Fruit fly (Drosophila melanogaster) whole organism, wandering third instar larva: ENCODE results near the gene CG2519.

Experiments
- Abd-B ChIP-seq: fragments of >200 bp; optimal IDR thresholded peaks from 2 replicates; lab custom pipeline; 2017; ENCODE audit warnings: missing biosample characterization, missing genetic modification characterization
- CG9705 ChIP-seq: fragments of 200-800 bp; sonication (Bioruptor generic); optimal IDR thresholded peaks from 2 replicates; lab custom pipeline; 2018; ENCODE audit warnings: missing biosample characterization, mild to moderate bottlenecking, missing genetic modification characterization
- CrebA ChIP-seq: fragments of 200-800 bp; sonication (Bioruptor generic); optimal IDR thresholded peaks from 2 replicates; lab custom pipeline; 2016; ENCODE audit warnings: missing biosample characterization, mild to moderate bottlenecking, missing genetic modification characterization, borderline replicate concordance
- Dfd ChIP-seq: fragments of >200 bp; optimal IDR thresholded peaks from 2 replicates; lab custom pipeline; 2017; ENCODE audit warnings: missing biosample characterization, missing genetic modification characterization
- Dif ChIP-seq: fragments of 200-275, 200-300 bp; sonication (Bioruptor generic); optimal IDR thresholded peaks from 2 replicates; lab custom pipeline; 2018; ENCODE audit warnings: missing biosample characterization, missing genetic modification characterization; ENCODE audit not compliant: partially characterized antibody
- GATAd ChIP-seq: sonication (Bioruptor generic); optimal IDR thresholded peaks from 2 replicates; lab custom pipeline; 2016; ENCODE audit warnings: missing biosample characterization, missing genetic modification characterization
- HLH106 ChIP-seq: fragments of 200-800 bp; optimal IDR thresholded peaks from 3 replicates; lab custom pipeline; 2019; ENCODE audit warnings: missing biosample characterization, mild to moderate bottlenecking, missing genetic modification characterization, moderate library complexity
- Hnf4 ChIP-seq: fragments of 200-800 bp; sonication (Bioruptor generic); optimal IDR thresholded peaks from 2 replicates; lab custom pipeline; 2016; ENCODE audit warnings: missing biosample characterization, mild to moderate bottlenecking, missing genetic modification characterization
- Hr78 ChIP-seq: fragments of >200 bp; optimal IDR thresholded peaks from 2 replicates; lab custom pipeline; 2017; ENCODE audit warnings: missing biosample characterization, missing genetic modification characterization
- Hr83 ChIP-seq: fragments of 200-300 bp; sonication (Bioruptor generic); optimal IDR thresholded peaks from 2 replicates; lab custom pipeline; 2016; ENCODE audit warnings: missing biosample characterization, mild to moderate bottlenecking, missing genetic modification characterization, moderate library complexity; ENCODE audit not compliant: poor library complexity, severe bottlenecking
- Jra ChIP-seq: sonication (Bioruptor generic); optimal IDR thresholded peaks from 2 replicates; lab custom pipeline; 2016; ENCODE audit warnings: missing biosample characterization, missing genetic modification characterization
- Mio ChIP-seq: sonication (Bioruptor generic); optimal IDR thresholded peaks from 2 replicates; lab custom pipeline; 2016; ENCODE audit warnings: missing biosample characterization, missing genetic modification characterization
- Myc ChIP-seq: fragments of >200 bp; optimal IDR thresholded peaks from 2 replicates; lab custom pipeline; 2017
- N ChIP-seq: fragments of >200 bp; optimal IDR thresholded peaks from 2 replicates; lab custom pipeline; 2018; ENCODE audit warnings: missing biosample characterization, missing external identifiers, missing genetic modification characterization
- OdsH ChIP-seq: fragments of 200-800 bp; sonication (Bioruptor generic); optimal IDR thresholded peaks from 2 replicates; lab custom pipeline; 2016; ENCODE audit warnings: missing biosample characterization, mild to moderate bottlenecking, missing genetic modification characterization
- Rel ChIP-seq, 2 experiments: fragments of 200-800 bp; sonication (Bioruptor generic) in 1 of 2; optimal IDR thresholded peaks; 2 replicates in 1 of 2; 3 replicates in 1 of 2; lab custom pipeline; 2016 to 2019; ENCODE audit warnings: mild to moderate bottlenecking in 2 of 2, missing biosample characterization in 2 of 2, missing genetic modification characterization in 2 of 2, moderate library complexity in 1 of 2
- Vsx2 ChIP-seq: fragments of 200-300, 225-300 bp; sonication (Bioruptor generic); optimal IDR thresholded peaks from 2 replicates; lab custom pipeline; 2018; ENCODE audit warnings: missing biosample characterization, missing genetic modification characterization; ENCODE audit not compliant: partially characterized antibody
- br ChIP-seq: fragments of 200-800 bp; sonication (Bioruptor generic); optimal IDR thresholded peaks from 2 replicates; lab custom pipeline; 2016; ENCODE audit warnings: missing biosample characterization, missing genetic modification characterization
- brk ChIP-seq: fragments of 200-800 bp; sonication (Bioruptor generic); optimal IDR thresholded peaks from 2 replicates; lab custom pipeline; 2016; ENCODE audit warnings: missing biosample characterization, mild to moderate bottlenecking, missing genetic modification characterization
- dl ChIP-seq, 2 experiments: fragments of 175-275, 200-275 bp in 1 of 2; fragments of 200-275 bp in 1 of 2; sonication (Bioruptor generic); optimal IDR thresholded peaks; lab custom pipeline; 2018; ENCODE audit warnings: mild to moderate bottlenecking in 2 of 2, missing biosample characterization in 2 of 2, missing genetic modification characterization in 2 of 2, moderate library complexity in 2 of 2; ENCODE audit not compliant: partially characterized antibody in 2 of 2, insufficient read depth in 1 of 2
- dmrt93B ChIP-seq: fragments of 200-800 bp; sonication (Bioruptor generic); optimal IDR thresholded peaks from 2 replicates; lab custom pipeline; 2018; ENCODE audit warnings: missing biosample characterization, mild to moderate bottlenecking, missing genetic modification characterization
- dsf ChIP-seq: sonication (Bioruptor generic); optimal IDR thresholded peaks from 2 replicates; lab custom pipeline; 2016; ENCODE audit warnings: missing biosample characterization, missing genetic modification characterization, borderline replicate concordance
- ey ChIP-seq: fragments of 200-800 bp; sonication (Bioruptor generic); optimal IDR thresholded peaks from 2 replicates; lab custom pipeline; 2016; ENCODE audit warnings: missing biosample characterization, missing genetic modification characterization
- fru ChIP-seq: fragments of 200-800 bp; sonication (Bioruptor generic); optimal IDR thresholded peaks from 3 replicates; lab custom pipeline; 2016; ENCODE audit warnings: missing biosample characterization, mild to moderate bottlenecking, missing genetic modification characterization
- jim ChIP-seq: fragments of 175-275, 200-325 bp; sonication (Bioruptor generic); optimal IDR thresholded peaks from 2 replicates; lab custom pipeline; 2016; ENCODE audit warnings: missing biosample characterization, mild to moderate bottlenecking, missing genetic modification characterization
- lola ChIP-seq: fragments of >200 bp; optimal IDR thresholded peaks from 2 replicates; lab custom pipeline; 2017; ENCODE audit warnings: missing biosample characterization, missing genetic modification characterization
- pan ChIP-seq: fragments of >200 bp; optimal IDR thresholded peaks from 2 replicates; lab custom pipeline; 2017
- psq ChIP-seq: fragments of 200-800 bp; sonication (Bioruptor generic); optimal IDR thresholded peaks from 3 replicates; lab custom pipeline; 2017; ENCODE audit warnings: missing biosample characterization, mild to moderate bottlenecking, missing genetic modification characterization, moderate library complexity
- rgr ChIP-seq: fragments of 200-800 bp; sonication (Bioruptor generic); optimal IDR thresholded peaks from 3 replicates; lab custom pipeline; 2016; ENCODE audit warnings: missing biosample characterization, mild to moderate bottlenecking, missing genetic modification characterization
- sage ChIP-seq: fragments of 200-800 bp; sonication (Bioruptor generic); optimal IDR thresholded peaks from 2 replicates; lab custom pipeline; 2016; ENCODE audit warnings: missing biosample characterization, mild to moderate bottlenecking, missing genetic modification characterization
- sv ChIP-seq: fragments of 200-800 bp; sonication (Bioruptor generic); optimal IDR thresholded peaks from 3 replicates; lab custom pipeline; 2016; ENCODE audit warnings: missing biosample characterization, missing genetic modification characterization
- tai ChIP-seq: sonication (Bioruptor generic); optimal IDR thresholded peaks from 2 replicates; lab custom pipeline; 2016; ENCODE audit warnings: missing biosample characterization, missing genetic modification characterization
- usp ChIP-seq: fragments of >200 bp; optimal IDR thresholded peaks from 2 replicates; lab custom pipeline; 2017; ENCODE audit warnings: missing biosample characterization, missing genetic modification characterization
- woc ChIP-seq: sonication (Bioruptor generic); optimal IDR thresholded peaks from 2 replicates; lab custom pipeline; 2016; ENCODE audit warnings: missing biosample characterization, mild to moderate bottlenecking, missing genetic modification characterization

The CG2519 gene

dm6 chr3R:5527563-5527962 is 20.0 kb downstream of the CG2519 start:
- TF ChIP-seq N (GFP tag; lab: Kevin White, UChicago) (no peak), psq (GFP tag; lab: Kevin White, UChicago) (no peak), tai (no peak), OdsH (no peak), HLH106 (tag; lab: Kevin White, UChicago) (no peak), Vsx2 (GFP tag; lab: Kevin White, UChicago) (no peak), Dif (GFP tag; lab: Kevin White, UChicago) (no peak), Jra (GFP tag; lab: Kevin White, UChicago) (no peak), Dfd (no peak), woc (GFP tag; lab: Kevin White, UChicago) (no peak), ey (GFP tag; lab: Kevin White, UChicago) (no peak), Hr83 (no peak), br (GFP tag; lab: Kevin White, UChicago) (no peak), dl (GFP tag; optimal IDR thresholded peaks at IDR 0.05; lab: Kevin White, UChicago; ENCODE audit: insufficient read depth in 1 of 2, partially characterized antibody in 2 of 2) (no peak), CG9705 (GFP tag; lab: Kevin White, UChicago) (no peak), rgr (GFP tag; lab: Kevin White, UChicago) (no peak), usp (GFP tag; lab: Kevin White, UChicago) (no peak)

dm6 chr3R:5524804-5525203 is 22.8 kb downstream of the CG2519 start:
- no peak for TF ChIP-seq Vsx2 (GFP tag; lab: Kevin White, UChicago)
- no peak for TF ChIP-seq br (GFP tag; lab: Kevin White, UChicago)
- TF ChIP-seq rgr (GFP tag; lab: Kevin White, UChicago): no peak
- no peak for TF ChIP-seq N (GFP tag; lab: Kevin White, UChicago)
- TF ChIP-seq psq (GFP tag; lab: Kevin White, UChicago): no peak
- TF ChIP-seq Dif (GFP tag; lab: Kevin White, UChicago): no peak
- no peak for TF ChIP-seq sv (GFP tag; lab: Kevin White, UChicago)
- TF ChIP-seq Myc (lab: Kevin White, UChicago): no peak
- no peak for TF ChIP-seq HLH106 (tag; lab: Kevin White, UChicago)

dm6 chr3R:5523070-5523637 is 24.4 kb downstream of the CG2519 start, which contains the start of the genes CG43845 and Nmdar1:
CG43845 (minus strand) TSS chr3R:5523120.
Nmdar1 (minus strand) TSS chr3R:5523328.
- TF ChIP-seq fru (GFP tag; lab: Kevin White, UChicago): no peak
- TF ChIP-seq woc (GFP tag; lab: Kevin White, UChicago): no peak
- TF ChIP-seq br (GFP tag; lab: Kevin White, UChicago): no peak
- no peak for TF ChIP-seq lola (GFP tag; lab: Kevin White, UChicago)
- no peak for TF ChIP-seq Rel (GFP tag; optimal IDR thresholded peaks at IDR 0.05; lab: Kevin White, UChicago)
- no peak for TF ChIP-seq Rel (tag; optimal IDR thresholded peaks at IDR 0.05; lab: Kevin White, UChicago)

dm6 chr3R:5520566-5520965 is 27.0 kb downstream of the CG2519 start:
- TF ChIP-seq Jra (GFP tag; lab: Kevin White, UChicago): no peak
- no peak for TF ChIP-seq woc (GFP tag; lab: Kevin White, UChicago)
- TF ChIP-seq OdsH: no peak
- TF ChIP-seq jim: no peak
- TF ChIP-seq CrebA (GFP tag; lab: Kevin White, UChicago): no peak
- TF ChIP-seq fru (GFP tag; lab: Kevin White, UChicago): no peak
- TF ChIP-seq GATAd: no peak
- TF ChIP-seq br (GFP tag; lab: Kevin White, UChicago): no peak
- TF ChIP-seq Vsx2 (GFP tag; lab: Kevin White, UChicago): no peak
- TF ChIP-seq CG9705 (GFP tag; lab: Kevin White, UChicago): no peak
- TF ChIP-seq Hr78 (GFP tag; lab: Kevin White, UChicago): no peak
- TF ChIP-seq dl (GFP tag; optimal IDR thresholded peaks at IDR 0.05; lab: Kevin White, UChicago; ENCODE audit: insufficient read depth in 1 of 2, partially characterized antibody in 2 of 2): no peak
- TF ChIP-seq tai: no peak

dm6 chr3R:5519789-5520188 is 27.8 kb downstream of the CG2519 start:
- TF ChIP-seq Jra (GFP tag; lab: Kevin White, UChicago) (no peak), Rel (GFP tag; optimal IDR thresholded peaks at IDR 0.05; lab: Kevin White, UChicago) (no peak), Rel (tag; optimal IDR thresholded peaks at IDR 0.05; lab: Kevin White, UChicago) (peak; percentile 67)

dm6 chr3R:5518627-5519026 is 28.9 kb downstream of the CG2519 start:
- TF ChIP-seq fru (GFP tag; lab: Kevin White, UChicago) (peak; percentile 55), psq (GFP tag; lab: Kevin White, UChicago) (peak; percentile 30), Abd-B (GFP tag; lab: Kevin White, UChicago) (no peak), usp (GFP tag; lab: Kevin White, UChicago) (no peak), dmrt93B (GFP tag; lab: Kevin White, UChicago) (peak; percentile 8), Dfd (no peak), Rel (GFP tag; optimal IDR thresholded peaks at IDR 0.05; lab: Kevin White, UChicago) (no peak), Rel (tag; optimal IDR thresholded peaks at IDR 0.05; lab: Kevin White, UChicago) (no peak), CrebA (GFP tag; lab: Kevin White, UChicago) (no peak), Hr83 (no peak), Hnf4 (GFP tag; lab: Kevin White, UChicago) (no peak), dsf (no peak), pan (lab: Kevin White, UChicago) (no peak), Myc (lab: Kevin White, UChicago) (no peak), Dif (GFP tag; lab: Kevin White, UChicago) (no peak), jim (no peak), Mio (GFP tag; lab: Kevin White, UChicago) (no peak), woc (GFP tag; lab: Kevin White, UChicago) (peak; percentile 60), sage (GFP tag; lab: Kevin White, UChicago) (no peak), rgr (GFP tag; lab: Kevin White, UChicago) (peak; percentile 37), br (GFP tag; lab: Kevin White, UChicago) (peak; percentile 24), brk (no peak)
